Worm (Caenorhabditis elegans) whole organism, L1 larva: ENCODE measurements around the gene rol-6.
A peak's percentile ranks its signal among the peaks of the same experiment; 100 is the strongest.

ENCODE experiments used
- C04F5.9 ChIP-seq: sonication (generic microtip); optimal IDR thresholded peaks from 2 replicates; lab custom pipeline; 2016; ENCODE audit warnings: missing genetic modification characterization, missing compliant biosample characterization
- C34B4.2 ChIP-seq: sonication (generic microtip); optimal IDR thresholded peaks from 2 replicates; lab custom pipeline; 2017; ENCODE audit warnings: mild to moderate bottlenecking, missing genetic modification characterization, missing compliant biosample characterization
- aha-1 ChIP-seq: fragments of 150-350 bp; optimal IDR thresholded peaks from 2 replicates; lab custom pipeline; 2014; ENCODE audit warnings: missing biosample characterization, missing genetic modification characterization
- aly-2 ChIP-seq: fragments of 150-350 bp; optimal IDR thresholded peaks from 2 replicates; lab custom pipeline; 2014; ENCODE audit warnings: missing biosample characterization, missing genetic modification characterization
- ama-1 ChIP-seq: fragments of 150-350 bp; optimal IDR thresholded peaks from 2 replicates; lab custom pipeline; 2014
- blmp-1 ChIP-seq: fragments of 150-350 bp; optimal IDR thresholded peaks from 2 replicates; lab custom pipeline; 2014; ENCODE audit warnings: missing biosample characterization, missing genetic modification characterization
- ceh-8 ChIP-seq: fragments of 200-800 bp; sonication (Bioruptor generic); optimal IDR thresholded peaks from 2 replicates; lab custom pipeline; 2018; ENCODE audit warnings: mild to moderate bottlenecking, missing genetic modification characterization, moderate library complexity, missing compliant biosample characterization
- ceh-82 ChIP-seq, 3 experiments: fragments of 150-350 bp in 1 of 3; sonication (generic microtip) in 2 of 3; optimal IDR thresholded peaks; 2 replicates each; lab custom pipeline; 2014 to 2017; ENCODE audit warnings: missing biosample characterization in 3 of 3, missing genetic modification characterization in 3 of 3
- ceh-88 ChIP-seq: fragments of 200-800 bp; sonication (Bioruptor generic); IDR thresholded peaks from 2 replicates; pipeline ENCODE4 v1.3.6; 2022; ENCODE audit warnings: missing genetic modification characterization, missing compliant biosample characterization
- ceh-90 ChIP-seq: sonication (generic microtip); optimal IDR thresholded peaks from 2 replicates; lab custom pipeline; 2016; ENCODE audit warnings: missing genetic modification characterization, missing compliant biosample characterization
- dsc-1 ChIP-seq: sonication (generic microtip); optimal IDR thresholded peaks from 2 replicates; lab custom pipeline; 2016; ENCODE audit warnings: mild to moderate bottlenecking, missing genetic modification characterization, missing compliant biosample characterization
- efl-3 ChIP-seq: fragments of 200-800 bp; sonication (Bioruptor generic); optimal IDR thresholded peaks from 2 replicates; lab custom pipeline; 2018; ENCODE audit warnings: mild to moderate bottlenecking, missing genetic modification characterization, missing compliant biosample characterization
- egl-27 ChIP-seq, 2 experiments: fragments of 150-350 bp in 1 of 2; sonication (generic microtip); optimal IDR thresholded peaks; 3 replicates each; lab custom pipeline; 2017 to 2018; ENCODE audit warnings: missing biosample characterization in 2 of 2, missing genetic modification characterization in 2 of 2, missing genetic modification reagents in 2 of 2
- elt-2 ChIP-seq: sonication (generic microtip); optimal IDR thresholded peaks from 2 replicates; lab custom pipeline; 2016; ENCODE audit warnings: missing genetic modification characterization, mild to moderate bottlenecking, inconsistent platforms, missing compliant biosample characterization, missing genetic modification reagents
- elt-3 ChIP-seq, 6 experiments: fragments of 150-350 bp in 1 of 6; sonication (generic microtip); optimal IDR thresholded peaks; 2 replicates each; lab custom pipeline; 2017 to 2018; ENCODE audit warnings: missing biosample characterization in 6 of 6, missing genetic modification characterization in 6 of 6, inconsistent platforms in 1 of 6
- ets-5 ChIP-seq: fragments of 200-800 bp; sonication (Bioruptor generic); IDR thresholded peaks from 2 replicates; pipeline ENCODE4 v1.3.6; 2022; ENCODE audit warnings: missing genetic modification characterization, missing compliant biosample characterization
- fkh-10 ChIP-seq: sonication (generic microtip); optimal IDR thresholded peaks from 2 replicates; lab custom pipeline; 2017; ENCODE audit warnings: missing biosample characterization, missing genetic modification reagents, missing genetic modification characterization
- fkh-4 ChIP-seq: sonication (generic microtip); optimal IDR thresholded peaks from 2 replicates; lab custom pipeline; 2016; ENCODE audit warnings: missing compliant biosample characterization, missing genetic modification characterization, borderline replicate concordance
- fkh-8 ChIP-seq: sonication (generic microtip); optimal IDR thresholded peaks from 2 replicates; lab custom pipeline; 2016; ENCODE audit warnings: mild to moderate bottlenecking, missing genetic modification characterization, missing compliant biosample characterization
- hlh-17 ChIP-seq: fragments of 200-800 bp; sonication (Bioruptor generic); optimal IDR thresholded peaks from 2 replicates; lab custom pipeline; 2018; ENCODE audit warnings: missing genetic modification characterization, mild to moderate bottlenecking, missing compliant biosample characterization, moderate library complexity, borderline replicate concordance
- lin-35 ChIP-seq, 2 experiments: fragments of 150-350 bp; optimal IDR thresholded peaks; 2 replicates each; lab custom pipeline; 2014; ENCODE audit warnings: missing biosample characterization in 2 of 2, missing genetic modification characterization in 2 of 2, missing genetic modification reagents in 2 of 2
- lin-39 ChIP-seq: fragments of 150-350 bp; optimal IDR thresholded peaks from 2 replicates; lab custom pipeline; 2014; ENCODE audit warnings: missing biosample characterization, missing genetic modification reagents, missing genetic modification characterization
- lir-3 ChIP-seq: sonication (generic microtip); optimal IDR thresholded peaks from 2 replicates; lab custom pipeline; 2016; ENCODE audit warnings: mild to moderate bottlenecking, missing genetic modification characterization, moderate library complexity, missing compliant biosample characterization; ENCODE audit not compliant: poor library complexity
- lsy-2 ChIP-seq, 2 experiments: fragments of 150-350 bp; optimal IDR thresholded peaks; 2 replicates each; lab custom pipeline; 2014; ENCODE audit warnings: missing biosample characterization in 2 of 2, missing genetic modification characterization in 2 of 2
- mab-9 ChIP-seq: fragments of 200-800 bp; sonication (Bioruptor generic); IDR thresholded peaks from 2 replicates; pipeline ENCODE4 v1.3.6; 2022; ENCODE audit warnings: missing genetic modification reagents, missing genetic modification characterization, missing compliant biosample characterization
- mep-1 ChIP-seq: fragments of 150-350 bp; optimal IDR thresholded peaks from 2 replicates; lab custom pipeline; 2014; ENCODE audit warnings: missing biosample characterization, missing genetic modification characterization
- nhr-19 ChIP-seq: fragments of 200-800 bp; sonication (Bioruptor generic); conservative IDR thresholded peaks from 2 replicates; pipeline ENCODE4 v1.3.6; 2022; ENCODE audit warnings: missing genetic modification characterization, missing compliant biosample characterization
- nhr-237 ChIP-seq: fragments of 150-350 bp; optimal IDR thresholded peaks from 2 replicates; lab custom pipeline; 2014; ENCODE audit warnings: missing biosample characterization, missing genetic modification characterization
- nhr-28 ChIP-seq: fragments of 150-350 bp; optimal IDR thresholded peaks from 2 replicates; lab custom pipeline; 2014; ENCODE audit warnings: missing biosample characterization, missing genetic modification characterization
- nhr-71 ChIP-seq: sonication (generic microtip); optimal IDR thresholded peaks from 2 replicates; lab custom pipeline; 2016; ENCODE audit warnings: mild to moderate bottlenecking, missing genetic modification characterization, moderate library complexity, missing compliant biosample characterization
- nhr-76 ChIP-seq: sonication (generic microtip); optimal IDR thresholded peaks from 2 replicates; lab custom pipeline; 2017; ENCODE audit warnings: missing biosample characterization, missing genetic modification characterization
- nhr-84 ChIP-seq: sonication (generic microtip); optimal IDR thresholded peaks from 2 replicates; lab custom pipeline; 2017; ENCODE audit warnings: missing biosample characterization, missing genetic modification characterization
- nhr-85 ChIP-seq: sonication (generic microtip); peaks from one replicate; lab custom pipeline; 2016; ENCODE audit warnings: missing genetic modification characterization, inconsistent platforms, missing compliant biosample characterization
- nhr-90 ChIP-seq: sonication (generic microtip); optimal IDR thresholded peaks from 2 replicates; lab custom pipeline; 2016; ENCODE audit warnings: mild to moderate bottlenecking, missing genetic modification characterization, missing compliant biosample characterization; ENCODE audit not compliant: poor library complexity
- pag-3 ChIP-seq: sonication (generic microtip); optimal IDR thresholded peaks from 2 replicates; lab custom pipeline; 2017; ENCODE audit warnings: missing genetic modification characterization, mild to moderate bottlenecking, missing compliant biosample characterization, antibody characterized with exemption, borderline replicate concordance; ENCODE audit not compliant: insufficient read depth
- pqm-1 ChIP-seq: sonication (generic microtip); optimal IDR thresholded peaks from 3 replicates; lab custom pipeline; 2017; ENCODE audit warnings: missing biosample characterization, missing genetic modification characterization
- snpc-4 ChIP-seq: fragments of 150-350 bp; optimal IDR thresholded peaks from 2 replicates; lab custom pipeline; 2014; ENCODE audit warnings: missing biosample characterization, missing genetic modification characterization
- snu-23 ChIP-seq: sonication (generic microtip); optimal IDR thresholded peaks from 2 replicates; lab custom pipeline; 2016; ENCODE audit warnings: missing genetic modification characterization, missing compliant biosample characterization
- sox-4 ChIP-seq: sonication (generic microtip); optimal IDR thresholded peaks from 2 replicates; lab custom pipeline; 2016; ENCODE audit warnings: missing genetic modification characterization, missing compliant biosample characterization
- sptf-1 ChIP-seq: fragments of 150-350 bp; optimal IDR thresholded peaks from 2 replicates; lab custom pipeline; 2014; ENCODE audit warnings: missing biosample characterization, missing genetic modification characterization
- swsn-7 ChIP-seq: sonication (generic microtip); optimal IDR thresholded peaks from 2 replicates; lab custom pipeline; 2016; ENCODE audit warnings: missing genetic modification characterization, missing compliant biosample characterization
- tbx-2 ChIP-seq: sonication (generic microtip); optimal IDR thresholded peaks from 2 replicates; lab custom pipeline; 2016; ENCODE audit warnings: missing genetic modification characterization, missing compliant biosample characterization
- unc-130 ChIP-seq: fragments of 150-350 bp; optimal IDR thresholded peaks from 2 replicates; lab custom pipeline; 2017; ENCODE audit warnings: missing biosample characterization, missing genetic modification characterization, inconsistent platforms
- unc-30 ChIP-seq: sonication (generic microtip); optimal IDR thresholded peaks from 2 replicates; lab custom pipeline; 2017; ENCODE audit warnings: missing biosample characterization, missing genetic modification characterization
- unc-62 ChIP-seq: fragments of 150-350 bp; optimal IDR thresholded peaks from 2 replicates; lab custom pipeline; 2014; ENCODE audit warnings: missing biosample characterization, missing genetic modification reagents, missing genetic modification characterization
- unc-86 ChIP-seq: sonication (generic microtip); optimal IDR thresholded peaks from 2 replicates; lab custom pipeline; 2016; ENCODE audit warnings: missing genetic modification characterization, missing compliant biosample characterization
- xbp-1 ChIP-seq: sonication (generic microtip); optimal IDR thresholded peaks from 2 replicates; lab custom pipeline; 2016; ENCODE audit warnings: missing genetic modification characterization, missing compliant biosample characterization
- ztf-11 ChIP-seq, 2 experiments: sonication (generic microtip); optimal IDR thresholded peaks; 2 replicates each; lab custom pipeline; 2016 to 2017; ENCODE audit warnings: missing genetic modification characterization in 2 of 2, missing biosample characterization in 1 of 2, missing compliant biosample characterization in 1 of 2
- ztf-4 ChIP-seq: fragments of 150-350 bp; optimal IDR thresholded peaks from 2 replicates; lab custom pipeline; 2014; ENCODE audit warnings: missing biosample characterization, missing genetic modification characterization

The rol-6 gene

DNA sequence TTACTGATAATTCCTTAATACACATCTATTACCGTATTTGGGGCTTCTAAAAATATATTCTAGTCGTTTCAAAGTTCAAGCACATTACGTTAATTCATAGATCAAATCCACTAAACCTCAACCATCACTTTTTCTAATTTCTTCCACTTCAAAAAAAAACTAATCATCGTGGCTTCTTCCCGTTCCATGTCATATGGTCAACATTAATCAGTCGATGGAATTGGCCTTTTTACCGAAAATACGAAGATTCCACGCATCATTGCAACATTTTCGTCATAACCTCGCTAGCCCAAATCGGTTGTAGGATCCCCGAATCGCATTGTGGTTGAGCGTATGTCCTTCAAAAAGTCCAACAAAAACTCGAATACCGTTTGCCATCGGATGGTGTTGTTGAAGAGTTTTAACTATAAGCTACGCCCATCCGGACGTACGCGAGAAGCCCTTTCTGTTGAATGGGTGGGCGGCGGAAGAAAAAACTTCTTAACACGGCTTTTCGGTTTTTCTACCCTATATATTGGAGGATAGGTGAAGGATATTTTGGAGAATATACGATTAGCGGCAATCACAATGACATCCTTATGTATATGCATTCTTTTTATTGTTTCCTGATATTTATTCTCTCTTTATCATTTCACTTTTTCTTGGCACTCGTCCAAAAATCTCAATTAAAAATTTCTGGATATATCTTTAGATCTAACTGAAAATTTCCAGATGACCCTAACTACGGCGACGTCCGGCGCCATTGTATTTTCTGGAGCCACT lies at the start of gene rol-6:
Gene rol-6 (plus strand): TSS at position 712 of the 762 bp plus-strand sequence.
- TF ChIP-seq pag-3 (tag; lab: Kevin White, UChicago) (no peak), unc-30 (no peak), dsc-1 (tag; lab: Kevin White, UChicago) (no peak), lin-35 (GFP tag; optimal IDR thresholded peaks at IDR 0.05; lab: Kevin White, UChicago) (no peak), lsy-2 (tag; optimal IDR thresholded peaks at IDR 0.05; lab: Kevin White, UChicago) (no peak), blmp-1 (tag; lab: Kevin White, UChicago) (peak; percentile 50), ztf-4 (tag; lab: Kevin White, UChicago) (no peak)

DNA sequence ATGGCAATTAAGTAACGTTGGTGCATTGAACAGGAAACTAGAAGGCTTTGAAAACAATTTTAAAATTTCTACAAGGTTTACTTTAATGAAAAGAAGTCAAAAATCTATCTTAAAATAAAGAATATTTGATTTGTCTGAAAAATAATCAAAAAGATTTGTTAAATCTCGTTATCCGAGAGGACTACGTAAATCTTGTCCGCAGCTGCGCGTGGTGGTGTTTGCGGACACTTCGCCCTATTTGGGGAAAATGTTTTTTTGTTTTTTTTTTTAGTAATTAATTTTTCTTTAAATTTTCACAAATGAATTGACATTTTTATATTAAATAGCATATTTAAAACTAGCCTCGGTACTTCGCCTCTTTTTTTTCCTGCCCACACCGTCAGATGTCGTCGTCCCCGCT lies 48.9 kb upstream of the rol-6 start:
- TF ChIP-seq blmp-1 (tag; lab: Kevin White, UChicago): no peak
- TF ChIP-seq ama-1 (lab: Kevin White, UChicago): no peak
- TF ChIP-seq nhr-28 (tag; lab: Kevin White, UChicago): no peak
- TF ChIP-seq sptf-1: no peak
- TF ChIP-seq unc-62 (GFP tag; lab: Kevin White, UChicago): no peak
- TF ChIP-seq xbp-1: peak; percentile 46
- TF ChIP-seq snpc-4: no peak
- TF ChIP-seq C34B4.2 (tag; lab: Kevin White, UChicago): no peak
- TF ChIP-seq unc-30: no peak
- TF ChIP-seq fkh-4: no peak
- TF ChIP-seq snu-23 (GFP tag; lab: Kevin White, UChicago): peak; percentile 69
- TF ChIP-seq ceh-82 (tag; optimal IDR thresholded peaks at IDR 0.05; lab: Kevin White, UChicago): peak; percentile 39 to 57 (median 44)
- TF ChIP-seq aly-2 (tag; lab: Kevin White, UChicago): no peak
- peak in 1 of 2 experiments; percentile 24 for TF ChIP-seq ztf-11 (tag; optimal IDR thresholded peaks at IDR 0.05; lab: Kevin White, UChicago)
- TF ChIP-seq nhr-19 (GFP tag; lab: Robert Waterston, UW): peak; percentile 21; the same call in 1 of the 2 replicates
- TF ChIP-seq mab-9: no peak
- peak; percentile 15; the same call in 1 of the 2 replicates for TF ChIP-seq ceh-88
- TF ChIP-seq ztf-4 (tag; lab: Kevin White, UChicago): no peak
- TF ChIP-seq ceh-90 (tag; lab: Kevin White, UChicago): no peak
- TF ChIP-seq unc-86 (tag; lab: Kevin White, UChicago): peak; percentile 50
- no peak for TF ChIP-seq egl-27 (tag; optimal IDR thresholded peaks at IDR 0.05; lab: Kevin White, UChicago)
- TF ChIP-seq lin-39: peak; percentile 18
- TF ChIP-seq elt-3 (tag; optimal IDR thresholded peaks at IDR 0.05; lab: Kevin White, UChicago): no peak
- no peak for TF ChIP-seq elt-2 (tag; lab: Kevin White, UChicago)
- TF ChIP-seq efl-3 (GFP tag; lab: Kevin White, UChicago): no peak
- TF ChIP-seq nhr-90 (tag; lab: Kevin White, UChicago): peak; percentile 17
- no peak for TF ChIP-seq nhr-76 (tag; lab: Kevin White, UChicago)
- peak; percentile 42 for TF ChIP-seq fkh-8 (tag; lab: Kevin White, UChicago)
- peak; percentile 67 for TF ChIP-seq dsc-1 (tag; lab: Kevin White, UChicago)
- TF ChIP-seq tbx-2 (tag; lab: Kevin White, UChicago): no peak
- no peak for TF ChIP-seq aha-1 (tag; lab: Kevin White, UChicago)
- TF ChIP-seq nhr-84: no peak
- no peak for TF ChIP-seq fkh-10
- peak; percentile 4 for TF ChIP-seq C04F5.9 (tag; lab: Kevin White, UChicago)
- TF ChIP-seq nhr-237: no peak
- peak; percentile 63 for TF ChIP-seq unc-130
- peak; percentile 67 for TF ChIP-seq swsn-7 (tag; lab: Kevin White, UChicago)
- TF ChIP-seq lir-3: no peak
- peak; percentile 76 for TF ChIP-seq nhr-71
- no peak for TF ChIP-seq ceh-8 (GFP tag; lab: Kevin White, UChicago)
- no peak for TF ChIP-seq hlh-17
- no peak for TF ChIP-seq pqm-1 (tag; lab: Kevin White, UChicago)
- peak; percentile 1 to 52 for TF ChIP-seq lin-35 (GFP tag; optimal IDR thresholded peaks at IDR 0.05; lab: Kevin White, UChicago)
- TF ChIP-seq mep-1 (tag; lab: Kevin White, UChicago): peak; percentile 76
- TF ChIP-seq sox-4 (tag; lab: Kevin White, UChicago): no peak
- TF ChIP-seq nhr-85: peak; percentile 71
- TF ChIP-seq ets-5 (GFP tag; lab: Robert Waterston, UW): no peak
